Fruit fly (Drosophila melanogaster): Measurements from ENCODE around the gene AIF.

Gene AIF

DNA sequence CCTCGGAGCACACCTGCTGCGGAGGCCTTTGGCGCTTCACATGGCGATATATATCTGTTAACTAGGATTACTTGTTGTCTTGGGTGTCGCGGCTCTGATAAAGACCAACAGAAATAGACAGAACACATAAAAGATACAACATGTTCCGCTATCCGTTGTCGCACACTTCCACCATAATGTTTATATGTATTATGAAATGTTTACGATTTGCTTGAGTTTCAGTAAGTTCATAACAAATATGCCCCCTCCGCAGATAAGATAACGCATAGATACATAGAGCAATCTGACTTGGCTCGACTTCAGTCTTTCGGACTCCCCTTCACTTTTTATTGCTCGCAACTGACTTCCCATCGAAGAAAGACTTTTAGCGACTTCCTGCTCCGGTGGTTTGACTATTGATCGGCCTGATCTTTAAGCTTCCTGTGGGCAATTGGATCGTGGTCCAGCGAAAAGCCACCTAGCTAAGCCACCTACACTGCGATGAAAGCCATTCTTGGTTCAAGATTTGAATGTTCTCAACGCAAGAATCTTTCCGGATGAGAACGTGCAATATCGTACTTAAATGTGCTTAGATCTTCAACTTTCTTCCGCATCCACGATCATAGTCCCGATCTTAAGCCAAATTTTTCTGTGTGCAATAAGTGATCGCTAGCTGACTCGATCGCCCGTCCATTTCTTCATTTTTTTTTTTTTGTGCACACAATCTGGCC, 16.8 kb downstream of the AIF start (continued):
- peak; percentile 74 for TF ChIP-seq CG17568 (GFP tag; optimal IDR thresholded peaks at IDR 0.05)
- TF ChIP-seq Bteb2 (GFP tag; optimal IDR thresholded peaks at IDR 0.05), result no peak
- TF ChIP-seq Fer1 (GFP tag; optimal IDR thresholded peaks at IDR 0.05), result peak; percentile 65
- no peak for TF ChIP-seq Dek (tag; optimal IDR thresholded peaks at IDR 0.05)
- no peak for TF ChIP-seq CG10321 (GFP tag; IDR thresholded peaks at IDR 0.05)
- TF ChIP-seq MTF-1 (GFP tag; optimal IDR thresholded peaks at IDR 0.05; ENCODE audit: borderline replicate concordance), result peak; percentile 45
- TF ChIP-seq tll (GFP tag; optimal IDR thresholded peaks at IDR 0.05), result no peak
- TF ChIP-seq chif (GFP tag; optimal IDR thresholded peaks at IDR 0.05), result no peak
- peak; percentile 67 for TF ChIP-seq exex (tag; optimal IDR thresholded peaks at IDR 0.05)
- no peak for TF ChIP-seq stwl (tag; optimal IDR thresholded peaks at IDR 0.05)
- TF ChIP-seq ewg (GFP tag; optimal IDR thresholded peaks at IDR 0.05), result no peak
- no peak for TF ChIP-seq sr (GFP tag; IDR thresholded peaks at IDR 0.05)
- TF ChIP-seq CG18476 (GFP tag; optimal IDR thresholded peaks at IDR 0.05), result no peak
- TF ChIP-seq Mrtf (GFP tag; IDR thresholded peaks at IDR 0.05), result no peak
- peak; percentile 31; the same call in 1 of the 2 replicates for TF ChIP-seq Atf6 (GFP tag; IDR thresholded peaks at IDR 0.05)
- TF ChIP-seq fru (optimal IDR thresholded peaks at IDR 0.05), result no peak
- TF ChIP-seq schlank (tag; optimal IDR thresholded peaks at IDR 0.05), result peak; percentile 68
- peak; percentile 49 for TF ChIP-seq CG6254 (GFP tag; optimal IDR thresholded peaks at IDR 0.05)
- no peak for TF ChIP-seq lmd (GFP tag; IDR thresholded peaks at IDR 0.05)
- no peak for TF ChIP-seq chn (GFP tag; optimal IDR thresholded peaks at IDR 0.05)
- TF ChIP-seq CG30403 (GFP tag; optimal IDR thresholded peaks at IDR 0.05), result no peak
- TF ChIP-seq psq (GFP tag; optimal IDR thresholded peaks at IDR 0.05), result no peak
- no peak for TF ChIP-seq bowl (GFP tag; IDR thresholded peaks at IDR 0.05)
- TF ChIP-seq abd-A (tag; optimal IDR thresholded peaks at IDR 0.05), result no peak
- TF ChIP-seq CG17359 (tag; optimal IDR thresholded peaks at IDR 0.05), result peak; percentile 31
- TF ChIP-seq CG16779 (GFP tag; IDR thresholded peaks at IDR 0.05), result no peak
- TF ChIP-seq Gug (GFP tag; IDR thresholded peaks at IDR 0.05), result no peak
- TF ChIP-seq otp (GFP tag; IDR thresholded peaks at IDR 0.05), result peak; percentile 45; the same call in 1 of the 3 replicates
- TF ChIP-seq zen (tag; optimal IDR thresholded peaks at IDR 0.05), result no peak
- TF ChIP-seq CG7556 (GFP tag; optimal IDR thresholded peaks at IDR 0.05), result no peak
- no peak for TF ChIP-seq CG7372 (GFP tag; IDR thresholded peaks at IDR 0.05)
- TF ChIP-seq CG16813 (GFP tag; IDR thresholded peaks at IDR 0.05; ENCODE audit: partially characterized antibody), result no peak
- peak; percentile 10 for TF ChIP-seq dmrt11E (tag; optimal IDR thresholded peaks at IDR 0.05)
- TF ChIP-seq cg (GFP tag; optimal IDR thresholded peaks at IDR 0.05), result peak; percentile 30
- TF ChIP-seq Bdp1 (GFP tag; optimal IDR thresholded peaks at IDR 0.05), result no peak
- no peak for TF ChIP-seq gsb-n (tag; optimal IDR thresholded peaks at IDR 0.05)
- no peak for TF ChIP-seq sna (GFP tag; IDR thresholded peaks at IDR 0.05; ENCODE audit: partially characterized antibody)
- TF ChIP-seq CG4360 (GFP tag; IDR thresholded peaks at IDR 0.05), result no peak
- TF ChIP-seq CG13296 (GFP tag; optimal IDR thresholded peaks at IDR 0.05), result peak; percentile 67
- TF ChIP-seq Nf-YA (GFP tag; IDR thresholded peaks at IDR 0.05), result no peak
- no peak for TF ChIP-seq usp (GFP tag; optimal IDR thresholded peaks at IDR 0.05)
- no peak for TF ChIP-seq trem (tag; optimal IDR thresholded peaks at IDR 0.05)
- peak; percentile 68; the same call in 1 of the 3 replicates for TF ChIP-seq ci (GFP tag; IDR thresholded peaks at IDR 0.05)
- no peak for TF ChIP-seq CG2875 (GFP tag; optimal IDR thresholded peaks at IDR 0.05)
- TF ChIP-seq CG1529 (GFP tag; optimal IDR thresholded peaks at IDR 0.05), result peak; percentile 17
- TF ChIP-seq CG3163 (GFP tag; optimal IDR thresholded peaks at IDR 0.05), result no peak
- TF ChIP-seq Opbp (GFP tag; IDR thresholded peaks at IDR 0.05; ENCODE audit: partially characterized antibody), result no peak
- TF ChIP-seq salm (tag; optimal IDR thresholded peaks at IDR 0.05), result peak; percentile 75
- TF ChIP-seq run (tag; optimal IDR thresholded peaks at IDR 0.05), result peak; percentile 40
- TF ChIP-seq pros (GFP tag; optimal IDR thresholded peaks at IDR 0.05), result peak; percentile 7
